Worm (Caenorhabditis elegans) whole organism, young adult: ENCODE measurements around the gene trh-1.
A peak's percentile ranks its signal among the peaks of the same experiment; 100 is the strongest.

ENCODE experiments used
- F22D6.2 ChIP-seq: sonication (generic microtip); optimal IDR thresholded peaks from 2 replicates; lab custom pipeline; 2016; ENCODE audit warnings: mild to moderate bottlenecking, missing genetic modification characterization, missing compliant biosample characterization
- T26A5.8 ChIP-seq: sonication (generic microtip); optimal IDR thresholded peaks from 2 replicates; lab custom pipeline; 2016; ENCODE audit warnings: missing genetic modification characterization, missing compliant biosample characterization
- Y53F4B.3 ChIP-seq: fragments of 200-800 bp; sonication (Bioruptor generic); IDR thresholded peaks from 2 replicates; pipeline ENCODE4 v1.3.6; 2022; ENCODE audit warnings: missing genetic modification reagents, missing genetic modification characterization, missing compliant biosample characterization
- aptf-3 ChIP-seq: fragments of 200-800 bp; sonication (Bioruptor generic); IDR thresholded peaks from 2 replicates; pipeline ENCODE4 v1.3.6; 2022; ENCODE audit warnings: missing genetic modification characterization, missing compliant biosample characterization
- pha-4 ChIP-seq: fragments of 150-350 bp; sonication (generic microtip); optimal IDR thresholded peaks from 2 replicates; lab custom pipeline; 2014; ENCODE audit warnings: missing biosample characterization, missing genetic modification reagents, missing genetic modification characterization
- snpc-4 ChIP-seq, 5 experiments: fragments of 150-350 bp in 1 of 5; sonication (generic microtip) in 4 of 5; optimal IDR thresholded peaks; 2 replicates each; lab custom pipeline; 2014 to 2018; ENCODE audit warnings: missing genetic modification characterization in 5 of 5, missing biosample characterization in 3 of 5, antibody characterized with exemption in 2 of 5, mild to moderate bottlenecking in 2 of 5, missing compliant biosample characterization in 2 of 5, missing genotype in 2 of 5, moderate library complexity in 2 of 5, missing genetic modification reagents in 1 of 5
- sptf-2 ChIP-seq: fragments of 200-800 bp; sonication (Bioruptor generic); optimal IDR thresholded peaks from 2 replicates; lab custom pipeline; 2018; ENCODE audit warnings: mild to moderate bottlenecking, missing genetic modification characterization, missing compliant biosample characterization
- unc-62 ChIP-seq: fragments of 150-350 bp; optimal IDR thresholded peaks from 2 replicates; lab custom pipeline; 2014; ENCODE audit warnings: missing biosample characterization, missing genetic modification reagents, missing genetic modification characterization

DNA sequence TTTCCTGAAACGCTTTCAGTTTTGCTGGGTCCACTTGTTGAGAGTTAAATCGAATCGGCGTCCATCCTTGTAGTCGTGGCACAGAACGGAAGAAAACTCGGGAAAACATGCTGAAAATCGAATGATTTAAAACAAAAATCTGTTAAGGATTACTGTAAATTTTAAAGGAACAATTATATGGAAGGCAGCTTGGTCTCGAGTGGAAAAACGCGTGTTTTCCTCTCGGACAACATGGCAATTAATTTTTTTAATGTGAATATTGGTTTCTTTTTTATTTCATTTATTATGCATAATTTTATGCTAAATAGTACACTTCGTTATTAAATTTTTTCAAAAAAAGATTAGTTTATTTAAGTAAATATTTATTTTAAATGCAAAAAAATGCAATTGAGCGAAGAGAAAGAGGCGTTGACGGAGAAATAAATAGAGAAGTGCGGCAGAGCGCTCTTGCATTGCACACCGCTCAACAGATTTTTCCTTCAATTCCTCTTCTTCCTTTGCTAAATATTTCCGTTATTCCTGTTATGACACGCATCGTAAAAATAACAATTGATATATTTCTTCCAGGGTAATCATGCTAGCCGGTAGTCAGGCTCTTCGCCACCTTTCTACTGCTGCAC is 11.8 kb downstream of the trh-1 start, which contains the start of the genes C30H6.9 and dlat-2:
- TF ChIP-seq pha-4 (tag; lab: Kevin White, UChicago) (no peak), T26A5.8 (tag; lab: Kevin White, UChicago) (no peak), snpc-4 (GFP tag; optimal IDR thresholded peaks at IDR 0.05; lab: Kevin White, UChicago) (peak; percentile 24), snpc-4 (tag; optimal IDR thresholded peaks at IDR 0.05; lab: Kevin White, UChicago) (peak in 3 of 4 experiments; percentile 72 to 84 (median 83)), F22D6.2 (tag; lab: Kevin White, UChicago) (no peak), sptf-2 (GFP tag; lab: Kevin White, UChicago) (no peak), Y53F4B.3 (GFP tag; lab: Robert Waterston, UW) (no peak), aptf-3 (GFP tag; lab: Robert Waterston, UW) (no peak), unc-62 (no peak)
